Worm (Caenorhabditis elegans): ENCODE results near the gene ZK822.1.

The ZK822.1 gene

DNA sequence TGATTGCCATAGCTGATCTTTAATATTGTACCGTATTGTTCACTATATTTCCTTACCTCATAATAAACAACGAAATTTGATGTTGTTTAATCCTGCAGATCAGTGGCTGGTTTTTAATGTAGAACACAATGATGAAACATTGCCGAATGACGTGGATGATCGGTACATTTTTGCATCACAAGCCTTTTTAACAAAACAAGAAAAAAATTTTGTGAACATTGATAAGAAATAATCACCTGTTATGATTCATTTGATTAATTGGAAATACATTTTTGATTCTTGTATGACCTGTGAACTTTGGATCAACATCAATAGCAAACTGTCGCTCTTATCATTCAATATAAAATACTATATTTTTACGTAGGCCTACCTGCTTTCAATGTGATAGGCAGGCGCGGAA lies 19.1 kb downstream of the ZK822.1 start:
- TF ChIP-seq nhr-77 (tag; optimal IDR thresholded peaks at IDR 0.05) = no peak
- TF ChIP-seq fos-1 (tag; optimal IDR thresholded peaks at IDR 0.05) = no peak
- TF ChIP-seq ama-1 (optimal IDR thresholded peaks at IDR 0.05) = no peak
- no peak for TF ChIP-seq egl-27 (tag; optimal IDR thresholded peaks at IDR 0.05)
- no peak for TF ChIP-seq mdl-1 (tag; optimal IDR thresholded peaks at IDR 0.05)
- peak; percentile 3 for TF ChIP-seq nhr-25 (tag; optimal IDR thresholded peaks at IDR 0.05)

ce11 chrIV:11901215-11901614 lies 20.7 kb downstream of the ZK822.1 start:
- TF ChIP-seq sma-3 (GFP tag; optimal IDR thresholded peaks at IDR 0.05) (peak; percentile 12), lin-11 (tag; optimal IDR thresholded peaks at IDR 0.05) (no peak), alr-1 (tag; optimal IDR thresholded peaks at IDR 0.05) (no peak), ztf-11 (tag; optimal IDR thresholded peaks at IDR 0.05) (no peak), skn-1 (tag; optimal IDR thresholded peaks at IDR 0.05) (no peak), sma-9 (GFP tag; optimal IDR thresholded peaks at IDR 0.05) (peak; percentile 53), sma-9 (tag; optimal IDR thresholded peaks at IDR 0.05) (no peak), blmp-1 (tag; optimal IDR thresholded peaks at IDR 0.05; ENCODE audit: insufficient read depth) (peak; percentile 27), elt-1 (tag; optimal IDR thresholded peaks at IDR 0.05) (no peak), C34F6.9 (tag; optimal IDR thresholded peaks at IDR 0.05) (no peak), egl-27 (tag; optimal IDR thresholded peaks at IDR 0.05) (peak; percentile 10), nhr-77 (tag; optimal IDR thresholded peaks at IDR 0.05) (no peak), nhr-25 (tag; optimal IDR thresholded peaks at IDR 0.05) (peak; percentile 51), ztf-4 (tag; optimal IDR thresholded peaks at IDR 0.05) (no peak)

- TF ChIP-seq sma-9 (GFP tag; optimal IDR thresholded peaks at IDR 0.05) (peak; percentile 70), sma-9 (tag; optimal IDR thresholded peaks at IDR 0.05) (no peak), skn-1 (tag; optimal IDR thresholded peaks at IDR 0.05) (no peak), elt-1 (tag; optimal IDR thresholded peaks at IDR 0.05) (peak; percentile 90)
Observed at ce11 chrIV:11900399-11900798, 21.5 kb downstream of the ZK822.1 start.

DNA sequence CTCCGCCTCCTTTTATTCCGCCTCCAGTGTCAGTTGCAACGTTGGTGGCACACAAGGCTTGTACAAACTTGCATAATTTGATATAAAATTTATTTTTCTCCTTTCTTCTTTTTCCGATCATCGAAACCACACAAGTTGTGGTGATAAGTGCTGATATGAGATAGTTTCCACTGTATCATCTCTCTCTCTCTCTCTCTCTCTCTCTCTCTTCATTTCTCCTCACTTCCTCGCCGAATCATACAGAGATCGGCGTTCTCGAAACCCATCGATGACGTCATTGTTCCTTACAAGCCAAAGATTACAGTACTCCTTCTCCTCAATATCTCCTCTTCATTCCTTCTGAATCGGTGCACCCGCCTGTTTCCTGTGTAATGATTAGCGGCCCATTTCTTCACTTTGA lies 22.6 kb downstream of the ZK822.1 start, which contains the start of gene nhr-43:
Gene nhr-43 (plus strand): TSS at position 233 of the 400 bp plus-strand sequence.
- peak; percentile 38 for TF ChIP-seq nhr-25 (tag; optimal IDR thresholded peaks at IDR 0.05)
- peak; percentile 20 for TF ChIP-seq blmp-1 (tag; optimal IDR thresholded peaks at IDR 0.05; ENCODE audit: insufficient read depth)
- no peak for TF ChIP-seq alr-1 (tag; optimal IDR thresholded peaks at IDR 0.05)
- TF ChIP-seq sma-3 (GFP tag; optimal IDR thresholded peaks at IDR 0.05) = peak; percentile 71
- peak; percentile 21 for TF ChIP-seq fos-1 (tag; optimal IDR thresholded peaks at IDR 0.05)
- peak in 1 of 2 experiments; percentile 21 for TF ChIP-seq lsy-2 (tag; optimal IDR thresholded peaks at IDR 0.05)
- TF ChIP-seq lin-13 (GFP tag; optimal IDR thresholded peaks at IDR 0.05) = no peak
- no peak for TF ChIP-seq nhr-12 (tag; optimal IDR thresholded peaks at IDR 0.05)
- peak; percentile 76 for TF ChIP-seq sma-9 (GFP tag; optimal IDR thresholded peaks at IDR 0.05)
- TF ChIP-seq sma-9 (tag; optimal IDR thresholded peaks at IDR 0.05) = no peak
- peak; percentile 31 for TF ChIP-seq egl-27 (tag; optimal IDR thresholded peaks at IDR 0.05)
- peak; percentile 69 for TF ChIP-seq nhr-21 (tag; optimal IDR thresholded peaks at IDR 0.05)
- peak; percentile 36 for TF ChIP-seq sem-4 (tag; optimal IDR thresholded peaks at IDR 0.05)

ce11 chrIV:11897710-11898109 lies 24.2 kb downstream of the ZK822.1 start:
- TF ChIP-seq nhr-21 (tag; optimal IDR thresholded peaks at IDR 0.05) = peak; percentile 84
- TF ChIP-seq alr-1 (tag; optimal IDR thresholded peaks at IDR 0.05) = no peak
- TF ChIP-seq nhr-12 (tag; optimal IDR thresholded peaks at IDR 0.05) = no peak
- TF ChIP-seq peb-1 (tag; optimal IDR thresholded peaks at IDR 0.05) = no peak
- no peak for TF ChIP-seq ztf-4 (tag; optimal IDR thresholded peaks at IDR 0.05)
- TF ChIP-seq F13H6.1 (tag; optimal IDR thresholded peaks at IDR 0.05) = no peak
- TF ChIP-seq ceh-82 (tag; optimal IDR thresholded peaks at IDR 0.05) = no peak
- TF ChIP-seq unc-39 (tag; optimal IDR thresholded peaks at IDR 0.05) = no peak
- TF ChIP-seq Y55F3AM.14 (GFP tag; optimal IDR thresholded peaks at IDR 0.05) = no peak
- peak; percentile 72 for TF ChIP-seq fos-1 (tag; optimal IDR thresholded peaks at IDR 0.05)
- TF ChIP-seq skn-1 (tag; optimal IDR thresholded peaks at IDR 0.05) = no peak
- TF ChIP-seq sma-9 (GFP tag; optimal IDR thresholded peaks at IDR 0.05) = peak; percentile 79
- no peak for TF ChIP-seq sma-9 (tag; optimal IDR thresholded peaks at IDR 0.05)
- TF ChIP-seq nhr-25 (tag; optimal IDR thresholded peaks at IDR 0.05) = peak; percentile 73
- TF ChIP-seq blmp-1 (tag; optimal IDR thresholded peaks at IDR 0.05; ENCODE audit: insufficient read depth) = peak; percentile 16
- TF ChIP-seq lsy-2 (tag; optimal IDR thresholded peaks at IDR 0.05) = peak in 1 of 2 experiments; percentile 58
- no peak for TF ChIP-seq nhr-237 (tag; optimal IDR thresholded peaks at IDR 0.05)

DNA sequence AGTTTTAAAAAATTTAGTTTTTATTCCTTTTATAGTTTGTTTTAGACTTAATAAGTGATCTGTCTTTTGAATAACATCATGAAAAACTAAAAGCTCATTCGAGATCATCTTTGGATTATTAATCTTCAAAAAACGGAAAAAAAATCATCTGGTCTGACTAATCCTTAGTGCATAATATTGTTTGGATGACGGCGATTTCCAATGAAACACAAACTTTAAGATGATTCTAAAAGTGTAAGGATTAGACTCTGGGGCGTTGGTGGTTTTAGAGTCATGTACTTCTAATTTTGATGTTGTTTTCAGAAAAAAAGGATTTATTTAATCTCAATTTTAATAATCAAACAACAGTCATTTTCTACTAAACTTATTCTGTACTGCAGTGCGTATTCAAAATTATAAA lies 28.6 kb downstream of the ZK822.1 start:
- TF ChIP-seq nhr-77 (tag; optimal IDR thresholded peaks at IDR 0.05) = no peak
- no peak for TF ChIP-seq ama-1 (optimal IDR thresholded peaks at IDR 0.05)
- TF ChIP-seq nhr-23 (tag; optimal IDR thresholded peaks at IDR 0.05) = no peak
- TF ChIP-seq aly-2 (tag; optimal IDR thresholded peaks at IDR 0.05) = no peak
- no peak for TF ChIP-seq mdl-1 (tag; optimal IDR thresholded peaks at IDR 0.05)
- TF ChIP-seq elt-3 (tag; optimal IDR thresholded peaks at IDR 0.05) = no peak
- no peak for TF ChIP-seq mab-5 (tag; optimal IDR thresholded peaks at IDR 0.05)
- TF ChIP-seq snpc-4 (tag; optimal IDR thresholded peaks at IDR 0.05) = no peak
- no peak for TF ChIP-seq lin-11 (tag; optimal IDR thresholded peaks at IDR 0.05)
- TF ChIP-seq zag-1 (tag; optimal IDR thresholded peaks at IDR 0.05) = no peak

All from whole organism, L2 larva.